Worm (Caenorhabditis elegans): Measurements from ENCODE around the gene dpy-3.
A peak's percentile ranks its signal among the peaks of the same experiment; 100 is the strongest.

Gene dpy-3

DNA sequence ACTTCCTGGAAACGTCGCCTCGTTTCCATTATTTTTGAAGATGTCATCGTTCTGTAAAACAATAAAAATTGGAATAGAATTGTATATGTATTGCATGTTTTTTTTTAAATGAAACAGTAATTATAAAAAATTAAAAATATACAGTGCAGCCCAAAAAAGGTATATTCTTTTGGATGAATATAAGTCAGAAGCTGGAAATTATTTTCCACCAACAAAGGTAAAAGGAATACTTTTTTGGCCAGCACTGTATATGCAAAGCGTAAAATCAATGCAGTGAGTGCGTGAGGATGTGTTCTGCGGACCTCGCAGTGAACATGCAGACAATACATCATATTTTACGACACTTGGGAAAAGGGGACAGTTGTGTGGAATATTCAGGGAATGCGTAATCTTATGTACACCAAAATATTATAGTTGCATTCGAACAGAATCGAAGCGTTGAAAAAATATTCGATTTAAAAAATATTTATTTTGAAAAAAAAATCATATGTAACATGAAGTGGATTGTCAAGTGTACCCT is 31.0 kb upstream of the dpy-3 start, which contains the start of gene F48B9.8:
F48B9.8 (minus strand) TSS at position 51 of the 520 bp plus-strand sequence.
- TF ChIP-seq unc-62 (GFP tag; optimal IDR thresholded peaks at IDR 0.05 in 1 of 2) (peak in 1 of 2 experiments; percentile 70), unc-62 (tag; optimal IDR thresholded peaks at IDR 0.05) (no peak), lsy-2 (tag; optimal IDR thresholded peaks at IDR 0.05) (peak in 1 of 2 experiments; percentile 51), zfp-2 (tag; optimal IDR thresholded peaks at IDR 0.05) (no peak), lin-15B (tag; optimal IDR thresholded peaks at IDR 0.05) (no peak), ztf-7 (tag; optimal IDR thresholded peaks at IDR 0.05) (peak; percentile 10), nhr-102 (tag; optimal IDR thresholded peaks at IDR 0.05) (no peak), mxl-2 (GFP tag; conservative IDR thresholded peaks at IDR 0.05) (no peak), ceh-28 (tag; optimal IDR thresholded peaks at IDR 0.05) (no peak), mes-2 (tag; optimal IDR thresholded peaks at IDR 0.05; ENCODE audit: poor library complexity, severe bottlenecking) (peak; percentile 16)

DNA sequence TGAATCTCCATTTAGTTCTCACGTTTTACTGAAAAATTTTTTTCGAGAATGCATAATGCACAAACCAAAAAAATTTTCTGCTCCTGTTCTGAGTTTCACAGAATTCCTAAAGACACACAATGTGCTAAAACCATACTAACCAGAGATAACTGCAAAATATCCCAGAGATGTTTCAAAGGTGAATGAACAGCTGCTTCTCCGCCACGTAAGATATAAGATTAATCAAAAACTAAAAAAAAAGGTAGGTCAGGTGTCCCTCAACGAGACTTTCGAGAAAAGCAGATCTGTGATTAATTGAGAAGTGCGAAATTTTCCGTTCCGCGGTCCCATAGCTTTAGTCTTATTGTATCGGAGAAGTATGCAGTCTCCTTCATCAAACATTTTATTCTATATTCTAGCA is 19.3 kb upstream of the dpy-3 start, which contains the start of gene F48B9.3:
F48B9.3 (plus strand) TSS at position 301 of the 400 bp plus-strand sequence.
- TF ChIP-seq nhr-76 (tag; optimal IDR thresholded peaks at IDR 0.05), result no peak
- TF ChIP-seq lin-15B (tag; optimal IDR thresholded peaks at IDR 0.05), result no peak
- no peak for TF ChIP-seq attf-4 (tag; optimal IDR thresholded peaks at IDR 0.05)
- TF ChIP-seq ztf-11 (tag; optimal IDR thresholded peaks at IDR 0.05), result no peak

DNA sequence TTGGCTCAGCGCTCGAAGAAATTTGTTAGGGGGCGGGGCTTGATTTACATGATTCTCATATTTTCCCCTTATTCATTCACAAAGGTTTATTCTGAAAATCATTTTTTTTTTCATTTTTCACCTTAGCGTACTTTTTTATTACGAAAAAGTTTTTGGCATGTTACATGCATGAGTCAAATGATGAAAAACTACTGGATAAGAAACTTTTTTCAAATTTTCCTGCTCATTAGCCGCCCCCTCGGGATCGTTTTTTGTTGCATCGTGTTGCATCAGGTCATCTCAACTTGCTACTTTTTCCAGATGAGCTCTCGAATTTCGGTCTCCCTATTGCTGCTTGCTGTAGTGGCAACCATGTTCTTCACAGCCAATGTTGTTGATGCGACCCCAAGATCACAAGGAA is 17.6 kb upstream of the dpy-3 start, which contains the start of gene pdf-2:
pdf-2 (plus strand) TSS at position 301 of the 400 bp plus-strand sequence.
- TF ChIP-seq nhr-48 (tag; optimal IDR thresholded peaks at IDR 0.05) (no peak), pqm-1 (tag; optimal IDR thresholded peaks at IDR 0.05) (no peak), ZK546.5 (tag; optimal IDR thresholded peaks at IDR 0.05) (no peak), sdz-12 (GFP tag; optimal IDR thresholded peaks at IDR 0.05) (no peak), lin-38 (GFP tag; IDR thresholded peaks at IDR 0.05) (no peak), F37D6.2 (tag; optimal IDR thresholded peaks at IDR 0.05) (no peak), daf-12 (tag; optimal IDR thresholded peaks at IDR 0.05) (no peak)

DNA sequence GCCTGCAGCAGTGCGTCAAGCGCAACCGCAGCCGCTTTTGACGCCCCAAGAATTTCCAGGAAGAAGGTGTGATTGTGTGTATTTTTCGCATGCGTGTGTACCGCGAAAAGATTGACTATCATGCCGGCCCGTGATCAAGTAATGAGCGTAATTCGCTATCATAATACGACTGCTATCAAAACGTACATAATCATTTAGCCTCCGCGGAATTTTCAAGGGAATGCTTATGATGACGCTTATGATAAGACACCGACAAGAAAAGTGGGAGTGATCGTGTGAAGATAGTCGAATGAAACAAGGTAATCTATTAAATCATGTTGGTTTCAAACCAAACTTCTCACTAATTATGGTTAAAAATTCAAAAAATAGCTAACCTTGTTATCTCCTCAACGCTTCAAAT is 12.4 kb upstream of the dpy-3 start:
- TF ChIP-seq hlh-11 (tag; optimal IDR thresholded peaks at IDR 0.05) (peak; percentile 20), hlh-30 (tag; optimal IDR thresholded peaks at IDR 0.05; ENCODE audit: insufficient read depth) (peak; percentile 23), ceh-28 (tag; optimal IDR thresholded peaks at IDR 0.05) (no peak), pqm-1 (tag; optimal IDR thresholded peaks at IDR 0.05) (peak; percentile 11), mxl-3 (GFP tag; optimal IDR thresholded peaks at IDR 0.05) (peak; percentile 45)

DNA sequence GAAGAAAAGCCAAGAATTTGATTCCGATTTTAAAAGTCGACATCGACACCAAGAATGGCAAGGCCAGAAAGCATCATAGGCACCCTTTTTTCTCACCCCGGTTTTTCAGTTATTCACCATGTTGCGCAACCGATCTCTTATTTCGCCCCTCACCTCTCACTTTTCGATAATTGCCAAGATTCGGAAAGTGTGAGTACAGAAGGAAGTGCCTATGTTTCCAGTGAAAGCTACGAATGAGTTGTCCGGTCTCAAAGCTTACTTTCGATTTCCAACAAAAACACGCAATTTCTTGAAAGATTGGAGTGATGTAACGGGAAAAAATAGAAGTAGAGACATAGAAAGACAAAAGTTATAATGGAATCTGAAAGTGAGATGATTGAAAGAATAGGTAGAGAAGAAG is 8.3 kb upstream of the dpy-3 start:
- TF ChIP-seq aha-1 (tag), result peak; percentile 97
- TF ChIP-seq Y48G9A.11 (GFP tag; IDR thresholded peaks at IDR 0.05), result no peak
- peak in 1 of 2 experiments; percentile 74 for TF ChIP-seq unc-62 (GFP tag; optimal IDR thresholded peaks at IDR 0.05 in 1 of 2)
- TF ChIP-seq unc-62 (tag; optimal IDR thresholded peaks at IDR 0.05), result no peak

DNA sequence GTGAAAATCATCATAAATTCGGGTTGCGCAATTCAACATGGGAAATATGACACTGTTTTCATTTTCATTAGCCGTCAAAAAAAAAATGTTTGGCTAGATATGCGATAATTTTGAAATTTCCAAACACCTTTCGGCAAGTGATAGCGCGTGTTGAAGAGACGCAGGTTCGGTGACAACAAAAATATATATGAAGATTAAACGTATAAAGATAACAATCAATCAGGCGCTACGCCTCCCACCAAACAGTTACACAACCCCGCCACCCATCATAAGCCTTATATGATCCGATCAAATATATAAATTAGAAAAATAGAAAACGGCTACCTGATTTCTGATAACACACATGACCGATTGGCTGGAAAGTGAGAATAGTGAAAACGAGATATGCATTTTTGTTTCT is 6.6 kb upstream of the dpy-3 start:
- TF ChIP-seq hlh-30 (tag; optimal IDR thresholded peaks at IDR 0.05; ENCODE audit: insufficient read depth) (peak; percentile 23), lir-3 (tag; optimal IDR thresholded peaks at IDR 0.05) (no peak), lim-7 (GFP tag; IDR thresholded peaks at IDR 0.05) (no peak)

DNA sequence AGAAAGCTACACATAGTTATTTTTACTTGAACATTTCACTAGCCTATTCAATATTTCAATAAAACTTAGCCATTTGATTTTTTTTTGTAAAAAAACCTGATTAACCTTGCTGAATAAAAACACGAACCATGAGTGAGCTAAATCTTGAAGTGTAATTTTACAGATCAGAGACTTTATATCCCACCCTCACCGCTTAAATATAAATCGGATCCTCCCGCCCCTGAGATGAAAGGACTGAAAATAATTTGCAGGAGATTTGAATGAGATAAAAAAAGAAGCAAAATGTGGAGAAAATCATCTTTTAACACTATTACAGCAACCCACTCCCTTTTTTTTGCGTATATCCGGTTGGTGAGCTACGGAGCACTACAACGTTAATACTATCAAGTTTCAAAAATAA is 4.6 kb upstream of the dpy-3 start, which contains the start of gene npax-2:
npax-2 (minus strand) TSS at position 101 of the 400 bp plus-strand sequence.
- no peak for TF ChIP-seq nhr-77 (tag; optimal IDR thresholded peaks at IDR 0.05)
- TF ChIP-seq nhr-42 (GFP tag; IDR thresholded peaks at IDR 0.05), result no peak
- no peak for TF ChIP-seq spr-1 (tag; optimal IDR thresholded peaks at IDR 0.05)
- no peak for TF ChIP-seq gei-8 (GFP tag; optimal IDR thresholded peaks at IDR 0.05)

All from whole organism, L4 larva.